Fruit fly (Drosophila melanogaster) S2 (cell line): ENCODE results near the gene nerfin-1.

Source experiments
- CG8478 ChIP-seq: fragments of >200 bp; optimal IDR thresholded peaks from 2 replicates; lab custom pipeline; 2018
- CTCF ChIP-seq, 2 experiments: fragments of >200 bp; optimal IDR thresholded peaks; 2 replicates each; lab custom pipeline; 2018

DNA sequence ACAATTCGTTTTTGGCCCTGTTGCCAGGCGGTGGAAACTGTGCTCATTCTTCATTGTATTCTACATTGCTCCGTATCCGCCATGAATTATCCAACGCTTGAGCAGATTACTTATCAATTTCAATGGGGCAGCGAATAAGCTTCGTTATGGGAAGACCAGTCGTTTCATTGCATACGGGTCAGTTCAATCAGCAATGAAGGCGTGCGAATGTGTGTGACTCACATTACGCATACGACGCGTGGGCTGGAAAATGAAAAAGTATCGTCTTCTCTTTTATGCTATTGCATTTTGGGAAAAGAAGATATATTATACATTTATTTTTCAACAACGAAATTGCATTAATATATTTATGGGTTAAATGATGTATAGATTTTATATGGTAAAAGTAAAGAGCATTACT, 23.9 kb upstream of the nerfin-1 start:
- TF ChIP-seq CTCF (optimal IDR thresholded peaks at IDR 0.05; lab: Kevin White, UChicago) (no peak), CG8478 (no peak)
